Worm (Caenorhabditis elegans) whole organism, mixed stage, embryonic: ENCODE results near the gene F41G3.3.

Source experiments
- bed-3 ChIP-seq: fragments of 200-800 bp; sonication (Bioruptor generic); optimal IDR thresholded peaks from 3 replicates; lab custom pipeline; 2018; ENCODE audit warnings: mild to moderate bottlenecking, missing genetic modification characterization, moderate library complexity, missing compliant biosample characterization
- blmp-1 ChIP-seq: fragments of 150-350 bp; optimal IDR thresholded peaks from 2 replicates; lab custom pipeline; 2014; ENCODE audit warnings: missing biosample characterization, missing genetic modification characterization
- ces-1 ChIP-seq: fragments of 150-350 bp; optimal IDR thresholded peaks from 2 replicates; lab custom pipeline; 2014; ENCODE audit warnings: missing biosample characterization, missing genetic modification reagents, missing genetic modification characterization
- elt-1 ChIP-seq: sonication (generic microtip); optimal IDR thresholded peaks from 2 replicates; lab custom pipeline; 2017; ENCODE audit warnings: missing genetic modification characterization, mild to moderate bottlenecking, missing compliant biosample characterization, antibody characterized with exemption, moderate library complexity, borderline replicate concordance; ENCODE audit not compliant: insufficient read depth
- ham-2 ChIP-seq: fragments of 200-800 bp; sonication (Bioruptor generic); optimal IDR thresholded peaks from 2 replicates; lab custom pipeline; 2018; ENCODE audit warnings: mild to moderate bottlenecking, missing genetic modification characterization, missing compliant biosample characterization
- lsy-2 ChIP-seq: fragments of 150-350 bp; optimal IDR thresholded peaks from 2 replicates; lab custom pipeline; 2014; ENCODE audit warnings: missing biosample characterization, missing genetic modification characterization
- nhr-12 ChIP-seq: fragments of 150-350 bp; optimal IDR thresholded peaks from 2 replicates; lab custom pipeline; 2014; ENCODE audit warnings: missing biosample characterization, missing genetic modification characterization
- nhr-237 ChIP-seq: fragments of 150-350 bp; optimal IDR thresholded peaks from 2 replicates; lab custom pipeline; 2014; ENCODE audit warnings: missing biosample characterization, missing genetic modification characterization
- nhr-28 ChIP-seq: fragments of 150-350 bp; optimal IDR thresholded peaks from 2 replicates; lab custom pipeline; 2014; ENCODE audit warnings: missing biosample characterization, missing genetic modification characterization
- unc-120 ChIP-seq: sonication (generic microtip); optimal IDR thresholded peaks from 2 replicates; lab custom pipeline; 2017; ENCODE audit warnings: missing genetic modification characterization, missing compliant biosample characterization; ENCODE audit not compliant: poor library complexity, severe bottlenecking
- zip-8 ChIP-seq: fragments of 150-350 bp; optimal IDR thresholded peaks from 2 replicates; lab custom pipeline; 2014; ENCODE audit warnings: missing biosample characterization, missing genetic modification characterization
- ztf-11 ChIP-seq: fragments of 150-350 bp; optimal IDR thresholded peaks from 2 replicates; lab custom pipeline; 2014; ENCODE audit warnings: missing biosample characterization, missing genetic modification characterization

DNA sequence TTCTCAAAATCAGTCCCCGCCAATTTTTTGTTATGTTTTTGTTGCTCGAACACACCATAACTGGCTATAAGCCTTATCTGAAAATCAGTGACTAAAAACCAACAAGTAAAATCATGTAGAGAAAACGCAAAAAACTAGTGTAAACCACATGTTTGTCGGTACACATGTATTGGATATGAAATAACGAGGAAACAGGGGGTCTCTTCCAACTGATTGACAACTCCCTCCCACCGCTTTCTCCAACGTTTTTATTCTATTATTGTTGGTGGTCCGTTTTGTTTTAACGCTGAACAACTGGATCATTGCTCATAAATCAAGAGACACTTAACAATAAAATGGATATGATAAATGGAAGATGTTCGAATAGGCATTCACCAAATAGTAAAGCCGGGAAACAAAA lies 29.5 kb upstream of the F41G3.3 start:
- TF ChIP-seq blmp-1, result no peak
- TF ChIP-seq lsy-2 (tag; lab: Kevin White, UChicago), result no peak
- TF ChIP-seq ces-1 (GFP tag; lab: Kevin White, UChicago), result peak; percentile 11
- no peak for TF ChIP-seq nhr-237 (tag; lab: Kevin White, UChicago)
- TF ChIP-seq bed-3 (GFP tag; lab: Kevin White, UChicago), result no peak
- no peak for TF ChIP-seq nhr-12
- TF ChIP-seq ztf-11, result no peak
- no peak for TF ChIP-seq unc-120 (tag; lab: Kevin White, UChicago)
- no peak for TF ChIP-seq nhr-28
- no peak for TF ChIP-seq ham-2 (GFP tag; lab: Kevin White, UChicago)
- TF ChIP-seq zip-8 (tag; lab: Kevin White, UChicago), result no peak
- no peak for TF ChIP-seq elt-1 (tag; lab: Kevin White, UChicago)
